Worm (Caenorhabditis elegans): ENCODE measurements around the gene F12E12.1.

DNA sequence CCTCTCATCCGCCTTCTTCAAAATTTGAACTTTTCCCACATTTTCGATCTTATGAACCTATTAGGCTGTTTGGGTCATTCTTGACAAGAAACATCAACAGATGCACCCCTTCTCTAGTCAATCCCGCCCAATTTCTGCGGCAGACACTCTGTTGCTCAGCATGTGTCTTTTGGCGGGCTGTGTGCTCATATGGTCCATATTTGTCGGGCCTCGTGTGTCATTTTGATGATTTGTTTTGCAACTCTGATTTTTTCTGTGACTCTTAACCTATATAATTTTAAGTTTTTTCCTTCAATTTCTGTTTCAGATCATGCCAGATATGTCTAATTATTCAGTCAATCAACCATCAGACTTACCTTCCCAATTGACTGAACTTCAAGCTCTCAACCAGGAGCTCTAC, 45.5 kb downstream of the F12E12.1 start, which contains the start of gene T24E12.13:
- TF ChIP-seq unc-62 (GFP tag; optimal IDR thresholded peaks at IDR 0.05), result no peak
- no peak for TF ChIP-seq aly-2 (tag; optimal IDR thresholded peaks at IDR 0.05)
- TF ChIP-seq lin-11 (tag; optimal IDR thresholded peaks at IDR 0.05), result no peak
- no peak for TF ChIP-seq ZK546.5 (tag; optimal IDR thresholded peaks at IDR 0.05)
- TF ChIP-seq ztf-4 (tag; optimal IDR thresholded peaks at IDR 0.05), result no peak
- TF ChIP-seq nhr-25 (tag; optimal IDR thresholded peaks at IDR 0.05), result no peak
- no peak for TF ChIP-seq alr-1 (tag; optimal IDR thresholded peaks at IDR 0.05)
- TF ChIP-seq elt-3 (tag; optimal IDR thresholded peaks at IDR 0.05), result no peak
- no peak for TF ChIP-seq nhr-11 (tag; optimal IDR thresholded peaks at IDR 0.05)
- TF ChIP-seq nhr-23 (tag; optimal IDR thresholded peaks at IDR 0.05), result no peak

Data from whole organism, L2 larva.